Fruit fly (Drosophila melanogaster): ENCODE data around the gene CG14443.

Gene CG14443

DNA sequence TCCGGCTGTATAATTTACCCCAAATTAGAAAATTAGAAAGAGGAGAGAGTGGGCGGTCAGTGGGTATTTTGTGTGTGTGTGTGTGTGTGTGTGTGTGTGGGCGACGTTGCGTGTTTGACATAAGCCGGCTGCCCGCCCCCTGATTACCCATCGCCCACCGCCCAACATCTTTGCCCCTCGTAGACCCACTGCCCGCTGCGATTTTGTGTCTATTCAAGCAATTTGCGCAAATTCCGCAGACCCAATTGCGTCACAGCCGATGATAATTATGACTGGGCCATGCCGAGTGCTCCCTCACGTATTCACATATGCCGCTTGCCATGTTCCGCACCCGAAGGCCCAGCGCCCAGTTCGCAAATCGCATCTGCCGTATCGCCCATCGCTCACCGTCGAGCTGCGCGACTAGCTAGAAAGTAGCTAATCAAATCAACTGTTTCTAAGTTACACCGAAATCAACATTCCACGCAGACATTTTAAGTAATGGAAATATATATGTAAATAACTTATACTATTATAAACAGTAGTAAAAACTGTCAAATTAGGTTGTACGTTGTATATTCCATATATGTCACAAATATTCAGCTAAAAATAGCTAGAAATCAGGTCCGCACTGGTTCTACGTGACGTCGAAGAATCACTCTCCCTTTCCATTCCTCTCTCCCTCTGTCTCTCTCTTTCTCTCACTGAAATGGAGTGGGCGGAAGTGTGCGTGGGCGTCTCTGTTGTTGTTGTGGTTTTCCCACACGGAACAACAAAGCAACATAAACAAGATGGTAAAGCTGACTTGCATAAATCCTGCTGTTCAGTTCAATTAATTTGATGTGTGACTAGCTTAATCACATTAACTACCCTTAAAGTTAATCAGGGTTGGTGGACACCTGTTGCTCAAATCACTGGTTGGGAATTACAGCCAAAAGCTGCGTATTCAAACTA, 23.1 kb downstream of the CG14443 start (continued):
- peak; percentile 47 for TF ChIP-seq abd-A (tag; optimal IDR thresholded peaks at IDR 0.05)
- TF ChIP-seq Deaf1 (tag; optimal IDR thresholded peaks at IDR 0.05): peak; percentile 78
- peak; percentile 63 for TF ChIP-seq CG13424 (tag; optimal IDR thresholded peaks at IDR 0.05)
- 0 out of 2 replicates have a peak, but pooled peaks have one; percentile 9 for TF ChIP-seq chm (GFP tag; IDR thresholded peaks at IDR 0.05)
- TF ChIP-seq btn (GFP tag; optimal IDR thresholded peaks at IDR 0.05): no peak
- no peak for TF ChIP-seq CG10321 (GFP tag; IDR thresholded peaks at IDR 0.05)
- peak; percentile 36 for TF ChIP-seq odd (GFP tag; optimal IDR thresholded peaks at IDR 0.05)
- peak; percentile 82 for TF ChIP-seq CG34376 (GFP tag; optimal IDR thresholded peaks at IDR 0.05)
- TF ChIP-seq lab (GFP tag; optimal IDR thresholded peaks at IDR 0.05): peak; percentile 56
- peak; percentile 7 for TF ChIP-seq CG15696 (tag; optimal IDR thresholded peaks at IDR 0.05)
- TF ChIP-seq CG9727 (GFP tag; optimal IDR thresholded peaks at IDR 0.05): peak; percentile 45
- peak; percentile 30 for TF ChIP-seq CG12219 (GFP tag; optimal IDR thresholded peaks at IDR 0.05)
- TF ChIP-seq sd (tag; optimal IDR thresholded peaks at IDR 0.05): peak; percentile 93
- TF ChIP-seq CG8290 (GFP tag; optimal IDR thresholded peaks at IDR 0.05): no peak
- TF ChIP-seq CG8290 (tag; optimal IDR thresholded peaks at IDR 0.05): peak in 1 of 2 experiments; percentile 1
- TF ChIP-seq Hand (GFP tag; optimal IDR thresholded peaks at IDR 0.05): peak; percentile 71
- TF ChIP-seq dpn (GFP tag; optimal IDR thresholded peaks at IDR 0.05): peak in 1 of 2 experiments; percentile 11

DNA sequence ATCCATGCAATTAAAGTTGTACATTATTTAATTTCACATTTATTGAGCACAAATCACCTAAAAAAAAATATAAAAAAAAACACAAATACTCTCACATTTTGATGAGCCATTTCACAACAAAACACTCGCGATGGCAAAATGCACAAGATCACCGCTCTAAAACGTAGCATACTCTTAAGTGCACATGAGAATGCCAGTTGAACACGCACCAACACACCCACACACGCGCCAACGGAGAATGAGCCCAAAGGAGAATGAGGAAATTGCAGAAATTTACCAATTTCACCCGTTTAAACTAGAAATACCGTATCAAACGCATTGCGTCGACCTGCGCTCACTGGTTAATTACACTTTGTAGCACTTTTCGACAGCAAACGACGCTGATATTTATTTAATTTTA, 26.2 kb downstream of the CG14443 start:
- peak; percentile 61 for TF ChIP-seq psq (GFP tag; optimal IDR thresholded peaks at IDR 0.05)
- peak; percentile 73 for TF ChIP-seq cg (GFP tag; optimal IDR thresholded peaks at IDR 0.05)
- peak; percentile 37 for TF ChIP-seq CG15479 (GFP tag; optimal IDR thresholded peaks at IDR 0.05)
- TF ChIP-seq CG31224 (GFP tag; IDR thresholded peaks at IDR 0.05): no peak
- TF ChIP-seq tll (GFP tag; optimal IDR thresholded peaks at IDR 0.05): no peak

DNA sequence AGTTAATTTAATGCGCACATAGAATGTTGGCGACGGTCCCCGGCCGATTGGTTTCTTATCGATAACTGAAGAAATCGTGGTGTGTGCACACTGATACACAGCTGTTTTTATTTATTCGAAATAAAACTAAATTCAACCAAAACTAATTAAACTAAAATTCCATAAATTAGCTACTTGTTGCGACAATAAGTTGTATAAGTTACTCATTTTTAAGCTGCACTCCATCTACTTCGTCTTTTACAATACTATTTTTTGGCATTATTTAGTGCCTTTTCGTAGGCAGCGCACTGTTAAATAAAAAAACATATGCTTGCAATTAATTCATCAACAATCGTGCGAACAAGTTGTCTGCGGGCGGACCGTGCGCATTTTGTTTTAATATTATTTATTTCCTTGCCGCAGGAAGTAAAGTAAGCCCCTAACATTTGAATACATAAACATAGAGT, 27.7 kb downstream of the CG14443 start, which contains the start of the genes CG3224 and Ctr1A:
TSS of gene CG3224 (minus strand) at position 71 of the 446 bp plus-strand sequence.
TSS of gene Ctr1A (plus strand) at position 256 of the 446 bp plus-strand sequence.
- no peak for TF ChIP-seq Fer3 (tag; optimal IDR thresholded peaks at IDR 0.05)
- no peak for TF ChIP-seq br (optimal IDR thresholded peaks at IDR 0.05)
- TF ChIP-seq sens (GFP tag): peak; percentile 32
- no peak for TF ChIP-seq pita (GFP tag; optimal IDR thresholded peaks at IDR 0.05)
- TF ChIP-seq grau (tag; optimal IDR thresholded peaks at IDR 0.05): no peak
- peak; percentile 51 for TF ChIP-seq Ets97D (GFP tag; optimal IDR thresholded peaks at IDR 0.05)
- TF ChIP-seq sima (GFP tag; optimal IDR thresholded peaks at IDR 0.05): no peak
- TF ChIP-seq CG2889 (GFP tag; IDR thresholded peaks at IDR 0.05): no peak
- no peak for TF ChIP-seq Adf1 (GFP tag; IDR thresholded peaks at IDR 0.05)
- peak; percentile 51 to 89 for TF ChIP-seq crp (GFP tag; optimal IDR thresholded peaks at IDR 0.05)
- TF ChIP-seq CG14441 (GFP tag; IDR thresholded peaks at IDR 0.05): no peak
- no peak for TF ChIP-seq CG10654 (GFP tag; optimal IDR thresholded peaks at IDR 0.05)
- TF ChIP-seq Med (GFP tag): peak; percentile 74
- 0 out of 2 replicates have a peak, but pooled peaks have one; percentile 16 for TF ChIP-seq CG31441 (GFP tag; IDR thresholded peaks at IDR 0.05)
- no peak for TF ChIP-seq Hr39 (optimal IDR thresholded peaks at IDR 0.05)
- no peak for TF ChIP-seq esg (GFP tag; conservative IDR thresholded peaks at IDR 0.05)
- TF ChIP-seq gem (tag; optimal IDR thresholded peaks at IDR 0.05): peak; percentile 5
- TF ChIP-seq insv (GFP tag; optimal IDR thresholded peaks at IDR 0.05): peak in 1 of 2 experiments; percentile 11
- peak; percentile 26 for TF ChIP-seq Dp (GFP tag; optimal IDR thresholded peaks at IDR 0.05)
- TF ChIP-seq twi (tag; optimal IDR thresholded peaks at IDR 0.05): peak; percentile 72
- peak; percentile 22 for TF ChIP-seq zen (tag; optimal IDR thresholded peaks at IDR 0.05)
- peak; percentile 24 for TF ChIP-seq exex (tag; optimal IDR thresholded peaks at IDR 0.05)
- no peak for TF ChIP-seq chn (GFP tag; optimal IDR thresholded peaks at IDR 0.05)
- no peak for TF ChIP-seq Dad (GFP tag; optimal IDR thresholded peaks at IDR 0.05)
- no peak for TF ChIP-seq CG3995 (GFP tag; optimal IDR thresholded peaks at IDR 0.05)
- no peak for TF ChIP-seq CG11456 (GFP tag; IDR thresholded peaks at IDR 0.05)

Data from whole organism, embryonic.